Worm (Caenorhabditis elegans) whole organism, midembryonic: ENCODE measurements around the gene F10E9.5.

ENCODE experiments used
- T22C8.4 ChIP-seq: fragments of 200-800 bp; sonication (Bioruptor generic); IDR thresholded peaks from 2 replicates; pipeline ENCODE4 v1.3.6; 2022; ENCODE audit warnings: missing genetic modification characterization, missing compliant biosample characterization
- cog-1 ChIP-seq: sonication (generic microtip); optimal IDR thresholded peaks from 2 replicates; lab custom pipeline; 2016; ENCODE audit warnings: missing genetic modification characterization, missing compliant biosample characterization
- flt-1 ChIP-seq: fragments of 200-800 bp; sonication (Bioruptor generic); IDR thresholded peaks from 2 replicates; pipeline ENCODE4 v1.3.6; 2022; ENCODE audit warnings: missing genetic modification characterization, missing compliant biosample characterization
- klf-2 ChIP-seq: fragments of 200-800 bp; sonication (Bioruptor generic); conservative IDR thresholded peaks from 2 replicates; pipeline ENCODE4 v1.3.6; 2022; ENCODE audit warnings: missing genetic modification reagents, missing genetic modification characterization, missing compliant biosample characterization
- med-1 ChIP-seq: sonication (generic microtip); optimal IDR thresholded peaks from 2 replicates; lab custom pipeline; 2017; ENCODE audit warnings: missing genetic modification characterization, mild to moderate bottlenecking, missing compliant biosample characterization, antibody characterized with exemption, missing genetic modification reagents; ENCODE audit not compliant: insufficient read depth
- ref-1 ChIP-seq: fragments of 200-800 bp; sonication (Bioruptor generic); conservative IDR thresholded peaks from 2 replicates; pipeline ENCODE4 v1.3.6; 2022; ENCODE audit warnings: missing genetic modification reagents, missing genetic modification characterization, missing compliant biosample characterization
- tab-1 ChIP-seq: fragments of 200-800 bp; sonication (Bioruptor generic); IDR thresholded peaks from 2 replicates; pipeline ENCODE4 v1.3.6; 2022; ENCODE audit warnings: missing genetic modification characterization, missing compliant biosample characterization
- ztf-23 ChIP-seq: fragments of 200-800 bp; sonication (Bioruptor generic); IDR thresholded peaks from 2 replicates; pipeline ENCODE4 v1.3.6; 2022; ENCODE audit warnings: missing genetic modification reagents, missing genetic modification characterization, missing compliant biosample characterization
- ztf-29 ChIP-seq: fragments of 200-800 bp; sonication (Bioruptor generic); IDR thresholded peaks from 2 replicates; pipeline ENCODE4 v1.3.6; 2022; ENCODE audit warnings: missing genetic modification reagents, missing genetic modification characterization, missing compliant biosample characterization

DNA sequence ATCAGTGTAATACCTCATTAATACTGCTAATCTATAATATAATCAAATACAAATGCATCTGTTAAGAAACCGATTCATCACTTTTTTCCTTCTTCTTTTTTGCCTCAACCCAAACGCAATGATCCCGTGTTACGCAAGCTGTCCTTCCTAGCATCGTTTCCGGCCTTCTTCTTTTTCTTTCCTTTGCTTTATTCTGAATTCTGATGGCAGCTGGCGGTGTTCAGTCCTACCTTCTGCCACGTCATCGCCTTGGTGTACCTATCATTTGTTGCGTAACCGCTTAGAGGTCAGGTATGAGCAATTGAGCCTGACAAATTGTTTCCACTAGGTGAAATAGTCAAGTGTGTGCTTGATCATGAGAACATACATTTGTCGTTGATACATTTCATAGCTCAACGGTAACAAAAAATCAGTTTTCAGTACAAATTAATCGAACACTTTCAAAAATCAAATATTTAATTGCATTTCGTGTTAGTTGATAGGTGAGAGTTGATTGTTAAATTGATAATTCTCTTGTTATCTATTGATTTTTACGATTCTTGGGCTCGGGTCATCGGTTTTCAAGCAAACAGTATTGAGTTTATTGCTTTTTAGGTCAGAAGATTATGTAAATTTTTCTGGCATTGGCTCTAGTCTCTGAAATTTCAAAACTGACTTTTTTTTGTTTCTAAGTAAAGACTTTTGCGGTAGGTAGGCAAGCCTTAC lies 9.0 kb upstream of the F10E9.5 start:
- no peak for TF ChIP-seq flt-1 (GFP tag; lab: Robert Waterston, UW)
- TF ChIP-seq med-1, result no peak
- TF ChIP-seq ref-1, result no peak
- TF ChIP-seq ztf-29 (GFP tag; lab: Robert Waterston, UW), result no peak
- no peak for TF ChIP-seq ztf-23 (GFP tag; lab: Robert Waterston, UW)
- no peak for TF ChIP-seq klf-2 (GFP tag; lab: Robert Waterston, UW)
- TF ChIP-seq T22C8.4 (GFP tag; lab: Robert Waterston, UW), result no peak
- TF ChIP-seq tab-1, result no peak
- no peak for TF ChIP-seq cog-1
